Fruit fly (Drosophila melanogaster): ENCODE measurements around the gene CG13693.

DNA sequence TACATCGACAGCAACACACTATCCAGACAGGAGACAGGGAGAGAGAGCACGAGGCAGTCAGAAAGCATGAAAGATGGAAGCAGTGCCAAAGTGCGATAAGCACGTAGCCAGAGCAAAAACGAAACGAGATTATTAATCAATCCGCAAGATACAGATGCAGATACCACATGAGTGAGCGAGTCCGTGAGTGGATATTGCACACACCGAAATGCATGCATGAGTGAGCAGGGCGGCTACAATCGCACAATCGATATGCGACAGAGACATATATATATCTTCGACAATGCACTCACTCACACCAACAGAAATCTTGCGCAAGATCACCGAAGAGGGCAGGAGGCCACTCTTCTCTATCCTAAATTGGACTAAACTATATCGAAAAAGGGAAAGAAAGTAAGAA lies 9.4 kb upstream of the CG13693 start:
- TF ChIP-seq CG5204 (GFP tag; optimal IDR thresholded peaks at IDR 0.05) (no peak), CG7045 (GFP tag; optimal IDR thresholded peaks at IDR 0.05) (no peak), bab1 (GFP tag; optimal IDR thresholded peaks at IDR 0.05) (no peak), kay (GFP tag; ENCODE audit: borderline replicate concordance) (no peak), Hr96 (GFP tag; optimal IDR thresholded peaks at IDR 0.05) (no peak), toe (GFP tag; optimal IDR thresholded peaks at IDR 0.05) (no peak), CG33017 (tag; optimal IDR thresholded peaks at IDR 0.05) (no peak), pad (GFP tag; optimal IDR thresholded peaks at IDR 0.05) (no peak), CG1620 (GFP tag; optimal IDR thresholded peaks at IDR 0.05) (no peak), cic (GFP tag; optimal IDR thresholded peaks at IDR 0.05) (no peak), CG11617 (GFP tag; optimal IDR thresholded peaks at IDR 0.05) (no peak)
